Fruit fly (Drosophila melanogaster): ENCODE data around the gene RpS14b.

Gene RpS14b

DNA sequence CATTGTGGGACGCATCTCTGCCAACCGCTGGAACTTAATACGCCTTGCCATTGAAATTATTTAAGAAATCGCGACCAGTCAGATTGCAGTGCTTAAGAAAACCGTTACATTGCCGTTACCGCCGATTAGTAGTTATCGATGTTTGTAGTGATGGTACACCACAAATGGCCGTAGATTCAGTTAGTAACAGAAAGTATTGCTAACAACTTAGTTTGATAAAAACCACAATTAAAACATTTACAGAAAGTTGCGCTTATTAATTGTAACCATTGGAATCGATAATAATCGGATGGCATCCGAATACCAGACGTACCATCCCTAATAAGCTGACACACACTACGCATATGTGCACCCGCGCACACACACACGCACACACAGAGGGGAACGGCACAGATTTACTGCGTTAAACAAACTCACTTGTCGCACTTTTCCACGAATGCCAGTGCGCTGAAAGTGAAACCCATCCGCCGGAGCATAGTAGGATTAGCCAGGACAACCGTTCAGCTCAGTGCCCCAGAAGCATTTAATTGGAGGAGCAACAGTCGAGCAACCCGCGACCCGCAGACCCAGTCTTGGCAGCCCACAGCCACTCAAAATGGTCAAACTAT is 14.5 kb upstream of the RpS14b start, which contains the start of the genes hdm and Ykt6 (continued):
- peak; percentile 55 for TF ChIP-seq net (GFP tag; optimal IDR thresholded peaks at IDR 0.05)
- TF ChIP-seq CG6276 (GFP tag; optimal IDR thresholded peaks at IDR 0.05): no peak
- no peak for TF ChIP-seq CG6808 (GFP tag; optimal IDR thresholded peaks at IDR 0.05)
- no peak for TF ChIP-seq Eip93F (GFP tag; optimal IDR thresholded peaks at IDR 0.05)
- peak; percentile 27 for TF ChIP-seq Lpt (GFP tag; optimal IDR thresholded peaks at IDR 0.05)
- no peak for TF ChIP-seq CG16779 (tag; optimal IDR thresholded peaks at IDR 0.05)
- TF ChIP-seq CG11902 (GFP tag; optimal IDR thresholded peaks at IDR 0.05): peak; percentile 27
- peak; percentile 45; the same call in 1 of the 2 replicates for TF ChIP-seq CG11294 (GFP tag; IDR thresholded peaks at IDR 0.05)

DNA sequence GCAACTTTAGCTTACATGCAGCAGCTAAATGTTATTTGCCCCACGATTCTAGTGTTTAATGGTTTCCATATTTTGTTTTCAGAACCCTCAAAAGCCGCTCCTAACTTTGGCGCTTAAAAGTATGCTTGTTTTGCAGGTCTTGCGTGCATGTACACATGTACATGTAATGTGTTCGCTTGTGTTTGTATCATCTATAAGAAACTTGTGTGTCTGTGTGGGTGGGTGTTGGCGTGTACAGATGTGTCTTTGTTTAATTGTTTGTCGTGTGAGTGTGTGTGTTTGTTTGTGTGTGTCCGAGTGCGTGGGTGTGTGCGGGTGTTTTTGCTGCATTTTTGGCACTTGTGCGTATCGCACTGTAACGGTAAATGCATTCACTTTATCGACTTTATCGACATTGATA is 11.6 kb upstream of the RpS14b start:
- TF ChIP-seq dsx (GFP tag; optimal IDR thresholded peaks at IDR 0.05; ENCODE audit: poor library complexity, severe bottlenecking) (peak; percentile 10), fd85E (GFP tag; optimal IDR thresholded peaks at IDR 0.05) (no peak), Sox14 (GFP tag; optimal IDR thresholded peaks at IDR 0.05) (peak; percentile 30)

DNA sequence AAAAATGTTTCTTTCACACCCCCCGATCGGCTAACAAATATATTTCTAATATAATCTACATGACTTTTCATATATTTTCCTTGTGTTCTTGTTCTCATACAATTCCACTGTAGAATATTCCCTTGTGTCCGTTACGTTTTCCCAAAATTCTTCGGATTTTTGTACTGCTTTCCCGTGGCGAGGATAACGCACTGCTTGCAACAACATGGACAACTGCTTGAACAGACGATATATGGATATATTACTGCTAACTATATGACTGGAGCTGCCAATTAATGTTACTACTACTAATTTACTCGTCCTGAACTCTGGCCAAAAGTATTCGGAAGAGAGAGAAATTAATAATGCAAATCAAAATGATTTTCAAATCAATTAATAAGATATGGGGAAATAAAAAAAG is 9.8 kb upstream of the RpS14b start:
- TF ChIP-seq svp (GFP tag) (peak; percentile 32), Eip93F (GFP tag; optimal IDR thresholded peaks at IDR 0.05) (no peak), CG6854 (GFP tag; optimal IDR thresholded peaks at IDR 0.05) (no peak), Gug (GFP tag; IDR thresholded peaks at IDR 0.05) (no peak)

DNA sequence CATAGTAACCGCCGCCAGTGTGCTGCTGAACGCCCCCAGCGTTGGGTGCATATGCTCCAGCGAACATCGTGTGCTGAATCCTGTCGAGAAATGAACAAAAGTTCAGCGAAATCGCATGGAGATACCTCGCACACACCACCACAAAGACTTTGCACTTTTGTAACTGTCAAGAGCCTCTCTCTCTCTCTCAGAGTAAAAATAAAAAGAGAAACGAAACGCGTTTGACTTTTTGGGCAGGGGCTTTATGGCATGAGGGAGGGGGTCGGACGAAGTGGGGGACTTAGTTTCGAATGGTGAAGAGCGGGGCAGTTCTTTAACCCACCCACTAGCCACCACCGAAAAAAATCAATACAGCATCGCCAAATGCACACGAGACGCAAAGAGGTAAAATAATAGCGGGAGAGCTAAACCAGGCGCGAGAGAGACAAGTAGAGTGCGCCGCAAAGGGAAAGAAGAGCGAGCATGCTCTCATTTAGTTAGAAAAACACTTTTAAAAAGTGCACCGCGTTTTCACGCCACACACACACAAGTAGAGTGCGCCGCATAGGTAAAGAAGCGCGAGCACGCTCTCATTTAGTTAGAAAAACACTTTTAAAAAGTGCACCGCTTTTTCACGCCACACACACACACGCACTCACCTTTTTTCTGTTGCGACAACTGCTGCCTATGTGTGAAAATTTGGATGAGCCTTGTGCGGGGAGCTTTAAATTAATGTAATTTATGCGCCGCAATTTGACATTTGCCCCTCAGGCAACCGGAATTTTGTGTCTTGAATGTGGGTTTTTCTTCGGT is 4.3 kb upstream of the RpS14b start:
- peak; percentile 23 to 62 for TF ChIP-seq ss (GFP tag; optimal IDR thresholded peaks at IDR 0.05)
- no peak for TF ChIP-seq net (GFP tag; optimal IDR thresholded peaks at IDR 0.05)
- no peak for TF ChIP-seq vri (GFP tag; optimal IDR thresholded peaks at IDR 0.05)
- TF ChIP-seq dsx (GFP tag; optimal IDR thresholded peaks at IDR 0.05; ENCODE audit: poor library complexity, severe bottlenecking): peak; percentile 14
- no peak for TF ChIP-seq Eip93F (GFP tag; optimal IDR thresholded peaks at IDR 0.05)
- peak; percentile 27; the same call in 1 of the 2 replicates for TF ChIP-seq CG15336 (GFP tag; IDR thresholded peaks at IDR 0.05)
- TF ChIP-seq svp (GFP tag): peak; percentile 70
- TF ChIP-seq CG11902 (GFP tag; optimal IDR thresholded peaks at IDR 0.05): no peak
- peak; percentile 47; the same call in 1 of the 3 replicates for TF ChIP-seq eg (GFP tag; IDR thresholded peaks at IDR 0.05)
- TF ChIP-seq CG8632 (GFP tag; optimal IDR thresholded peaks at IDR 0.05): no peak
- no peak for TF ChIP-seq fkh (GFP tag; optimal IDR thresholded peaks at IDR 0.05)
- TF ChIP-seq topi (GFP tag; optimal IDR thresholded peaks at IDR 0.05): no peak
- TF ChIP-seq CG3919 (GFP tag; optimal IDR thresholded peaks at IDR 0.05): no peak
- TF ChIP-seq CG6163 (GFP tag; IDR thresholded peaks at IDR 0.05): no peak
- peak; percentile 38 for TF ChIP-seq CG6276 (GFP tag; optimal IDR thresholded peaks at IDR 0.05)
- TF ChIP-seq CG6854 (GFP tag; optimal IDR thresholded peaks at IDR 0.05): peak; percentile 61
- peak; percentile 67 for TF ChIP-seq Eip78C (GFP tag)
- peak; percentile 45 for TF ChIP-seq CG6808 (GFP tag; optimal IDR thresholded peaks at IDR 0.05)

dm6 chrX:7931028-7931549 is 3.6 kb upstream of the RpS14b start, which contains the start of gene mahe:
TSS of gene mahe (minus strand) at chrX:7931382.
- TF ChIP-seq Hr38 (GFP tag; optimal IDR thresholded peaks at IDR 0.05) (no peak), ss (GFP tag; optimal IDR thresholded peaks at IDR 0.05) (peak in 1 of 2 experiments; percentile 21), CG16779 (tag; optimal IDR thresholded peaks at IDR 0.05) (no peak), Sox14 (GFP tag; optimal IDR thresholded peaks at IDR 0.05) (peak; percentile 11), Lpt (GFP tag; optimal IDR thresholded peaks at IDR 0.05) (no peak), CG11762 (GFP tag; optimal IDR thresholded peaks at IDR 0.05; ENCODE audit: insufficient read depth) (no peak), CG8119 (GFP tag; IDR thresholded peaks at IDR 0.05) (peak; percentile 26; the same call in 1 of the 3 replicates), CG6792 (GFP tag; optimal IDR thresholded peaks at IDR 0.05) (no peak), Eip78C (GFP tag) (peak; percentile 44), svp (GFP tag) (peak; percentile 62), CG1621 (tag; optimal IDR thresholded peaks at IDR 0.05) (no peak), CG6854 (GFP tag; optimal IDR thresholded peaks at IDR 0.05) (no peak)
